Worm (Caenorhabditis elegans) whole organism, young adult: ENCODE measurements around the gene tbx-31.
A peak's percentile ranks its signal among the peaks of the same experiment; 100 is the strongest.

Experiments
- B0261.1 ChIP-seq: sonication (generic microtip); optimal IDR thresholded peaks from 2 replicates; lab custom pipeline; 2016; ENCODE audit warnings: mild to moderate bottlenecking, missing genetic modification characterization, moderate library complexity, missing compliant biosample characterization
- F33H1.4 ChIP-seq: fragments of 200-800 bp; sonication (Bioruptor generic); IDR thresholded peaks from 2 replicates; pipeline ENCODE4 v1.3.6; 2022; ENCODE audit warnings: missing genetic modification reagents, missing genetic modification characterization, missing compliant biosample characterization
- F52B5.7 ChIP-seq: sonication (generic microtip); optimal IDR thresholded peaks from 2 replicates; lab custom pipeline; 2016; ENCODE audit warnings: mild to moderate bottlenecking, missing genetic modification characterization, missing compliant biosample characterization
- K12H6.12 ChIP-seq: fragments of 200-800 bp; sonication (Bioruptor generic); optimal IDR thresholded peaks from 2 replicates; lab custom pipeline; 2018; ENCODE audit warnings: mild to moderate bottlenecking, missing genetic modification characterization, missing compliant biosample characterization
- Y53F4B.3 ChIP-seq: fragments of 200-800 bp; sonication (Bioruptor generic); IDR thresholded peaks from 2 replicates; pipeline ENCODE4 v1.3.6; 2022; ENCODE audit warnings: missing genetic modification reagents, missing genetic modification characterization, missing compliant biosample characterization
- ZK185.1 ChIP-seq: sonication (generic microtip); optimal IDR thresholded peaks from 2 replicates; lab custom pipeline; 2016; ENCODE audit warnings: mild to moderate bottlenecking, missing genetic modification characterization, missing compliant biosample characterization; ENCODE audit not compliant: poor library complexity, severe bottlenecking
- ama-1 ChIP-seq, 3 experiments: fragments of 150-350 bp in 1 of 3; sonication (generic microtip) in 2 of 3; optimal IDR thresholded peaks; 2 replicates each; lab custom pipeline; 2014 to 2018; ENCODE audit warnings: missing biosample characterization in 2 of 3, missing genetic modification characterization in 2 of 3, missing genetic modification reagents in 2 of 3
- aptf-2 ChIP-seq: fragments of 200-800 bp; sonication (Bioruptor generic); conservative IDR thresholded peaks from 2 replicates; pipeline ENCODE4 v1.3.6; 2022; ENCODE audit warnings: missing genetic modification reagents, missing genetic modification characterization, missing compliant biosample characterization
- ceh-40 ChIP-seq: fragments of 200-800 bp; sonication (Bioruptor generic); IDR thresholded peaks from 2 replicates; pipeline ENCODE4 v1.3.6; 2022; ENCODE audit warnings: missing genetic modification characterization, missing compliant biosample characterization
- dpl-1 ChIP-seq: fragments of 150-350 bp; optimal IDR thresholded peaks from 2 replicates; lab custom pipeline; 2014; ENCODE audit warnings: missing biosample characterization, missing genetic modification reagents, missing genetic modification characterization
- efl-1 ChIP-seq: fragments of 150-350 bp; optimal IDR thresholded peaks from 2 replicates; lab custom pipeline; 2014; ENCODE audit warnings: missing biosample characterization, missing genetic modification reagents, missing genetic modification characterization
- egl-18 ChIP-seq: fragments of 200-800 bp; sonication (Bioruptor generic); IDR thresholded peaks from 2 replicates; pipeline ENCODE4 v1.3.6; 2022; ENCODE audit warnings: missing genetic modification reagents, missing genetic modification characterization, missing compliant biosample characterization
- egl-44 ChIP-seq: fragments of 200-800 bp; sonication (Bioruptor generic); IDR thresholded peaks from 2 replicates; pipeline ENCODE4 v1.3.6; 2022; ENCODE audit warnings: missing genetic modification reagents, missing genetic modification characterization, missing compliant biosample characterization
- let-526 ChIP-seq: fragments of 200-800 bp; sonication (Bioruptor generic); IDR thresholded peaks from 2 replicates; pipeline ENCODE4 v1.3.6; 2022; ENCODE audit warnings: missing genetic modification reagents, missing genetic modification characterization, missing compliant biosample characterization
- lin-54 ChIP-seq: fragments of 200-800 bp; sonication (Bioruptor generic); optimal IDR thresholded peaks from 2 replicates; lab custom pipeline; 2018; ENCODE audit warnings: mild to moderate bottlenecking, missing genetic modification characterization, missing compliant biosample characterization
- lir-1 ChIP-seq: fragments of 200-800 bp; sonication (Bioruptor generic); conservative IDR thresholded peaks from 2 replicates; pipeline ENCODE4 v1.3.6; 2022; ENCODE audit warnings: missing genetic modification reagents, missing genetic modification characterization, missing compliant biosample characterization
- lsy-27 ChIP-seq: sonication (generic microtip); optimal IDR thresholded peaks from 2 replicates; lab custom pipeline; 2017; ENCODE audit warnings: missing genetic modification characterization, mild to moderate bottlenecking, missing compliant biosample characterization, antibody characterized with exemption, missing genotype, borderline replicate concordance; ENCODE audit not compliant: insufficient read depth
- madf-8 ChIP-seq: fragments of 200-800 bp; sonication (Bioruptor generic); conservative IDR thresholded peaks from 2 replicates; pipeline ENCODE4 v1.3.6; 2022; ENCODE audit warnings: missing genetic modification reagents, missing genetic modification characterization, missing compliant biosample characterization
- mes-4 ChIP-seq: sonication (generic microtip); optimal IDR thresholded peaks from 2 replicates; lab custom pipeline; 2016; ENCODE audit warnings: missing genotype, missing genetic modification characterization, missing compliant biosample characterization
- mxl-1 ChIP-seq: sonication (generic microtip); optimal IDR thresholded peaks from 2 replicates; lab custom pipeline; 2016; ENCODE audit warnings: missing genetic modification characterization, missing compliant biosample characterization
- nhr-90 ChIP-seq: sonication (generic microtip); optimal IDR thresholded peaks from 2 replicates; lab custom pipeline; 2016; ENCODE audit warnings: missing genotype, mild to moderate bottlenecking, missing genetic modification characterization, missing compliant biosample characterization
- pha-4 ChIP-seq: fragments of 150-350 bp; sonication (generic microtip); optimal IDR thresholded peaks from 2 replicates; lab custom pipeline; 2014; ENCODE audit warnings: missing biosample characterization, missing genetic modification reagents, missing genetic modification characterization
- rec-8 ChIP-seq, 2 experiments: sonication (generic microtip); optimal IDR thresholded peaks; 2 replicates each; lab custom pipeline; 2016; ENCODE audit warnings: mild to moderate bottlenecking in 2 of 2, missing genetic modification characterization in 2 of 2, missing genetic modification reagents in 2 of 2, missing genotype in 2 of 2, missing biosample characterization in 1 of 2, missing compliant biosample characterization in 1 of 2, moderate library complexity in 1 of 2
- repo-1 ChIP-seq: sonication (generic microtip); optimal IDR thresholded peaks from 2 replicates; lab custom pipeline; 2017; ENCODE audit warnings: mild to moderate bottlenecking, missing genetic modification characterization, missing compliant biosample characterization
- rpc-1 ChIP-seq, 2 experiments: fragments of 150-350 bp in 1 of 2; sonication (generic microtip) in 1 of 2; optimal IDR thresholded peaks; 2 replicates each; lab custom pipeline; 2014 to 2018; ENCODE audit warnings: missing biosample characterization in 1 of 2, missing genetic modification characterization in 1 of 2, missing genetic modification reagents in 1 of 2, missing genotype in 1 of 2
- sdz-38 ChIP-seq: sonication (generic microtip); optimal IDR thresholded peaks from 2 replicates; lab custom pipeline; 2016; ENCODE audit warnings: missing genotype, missing genetic modification characterization, missing compliant biosample characterization
- snpc-1.1 ChIP-seq: sonication (generic microtip); optimal IDR thresholded peaks from 2 replicates; lab custom pipeline; 2017; ENCODE audit warnings: missing genetic modification characterization, mild to moderate bottlenecking, missing compliant biosample characterization, antibody characterized with exemption, moderate library complexity, missing genotype, missing genetic modification reagents; ENCODE audit not compliant: insufficient read depth
- snpc-1.3 ChIP-seq: sonication (generic microtip); optimal IDR thresholded peaks from 2 replicates; lab custom pipeline; 2017; ENCODE audit warnings: missing genetic modification characterization, mild to moderate bottlenecking, missing compliant biosample characterization, antibody characterized with exemption, moderate library complexity, missing genotype, missing genetic modification reagents; ENCODE audit not compliant: insufficient read depth
- tbx-9 ChIP-seq: sonication (generic microtip); optimal IDR thresholded peaks from 2 replicates; lab custom pipeline; 2016; ENCODE audit warnings: borderline replicate concordance, missing genetic modification characterization, inconsistent platforms, missing compliant biosample characterization
- tlf-1 ChIP-seq: fragments of 200-800 bp; sonication (Bioruptor generic); optimal IDR thresholded peaks from 2 replicates; lab custom pipeline; 2018; ENCODE audit warnings: mild to moderate bottlenecking, missing genetic modification characterization, missing compliant biosample characterization
- unc-130 ChIP-seq: sonication (generic microtip); optimal IDR thresholded peaks from 2 replicates; lab custom pipeline; 2016; ENCODE audit warnings: missing genetic modification reagents, missing genetic modification characterization, missing compliant biosample characterization
- zfh-2 ChIP-seq: fragments of 200-800 bp; sonication (Bioruptor generic); conservative IDR thresholded peaks from 2 replicates; pipeline ENCODE4 v1.3.6; 2022; ENCODE audit warnings: missing genetic modification reagents, missing genetic modification characterization, missing compliant biosample characterization
- ztf-18 ChIP-seq: sonication (generic microtip); optimal IDR thresholded peaks from 2 replicates; lab custom pipeline; 2016; ENCODE audit warnings: missing genotype, mild to moderate bottlenecking, missing genetic modification characterization, missing compliant biosample characterization
- ztf-25 ChIP-seq: fragments of 200-800 bp; sonication (Bioruptor generic); IDR thresholded peaks from 2 replicates; pipeline ENCODE4 v1.3.6; 2022; ENCODE audit warnings: missing genetic modification reagents, missing genetic modification characterization, missing compliant biosample characterization
- ztf-26 ChIP-seq: sonication (generic microtip); optimal IDR thresholded peaks from 2 replicates; lab custom pipeline; 2017; ENCODE audit warnings: missing genetic modification characterization, missing compliant biosample characterization
- ztf-3 ChIP-seq: fragments of 200-800 bp; sonication (Bioruptor generic); optimal IDR thresholded peaks from 2 replicates; lab custom pipeline; 2018; ENCODE audit warnings: mild to moderate bottlenecking, missing genetic modification characterization, missing compliant biosample characterization

tbx-31 gene

DNA sequence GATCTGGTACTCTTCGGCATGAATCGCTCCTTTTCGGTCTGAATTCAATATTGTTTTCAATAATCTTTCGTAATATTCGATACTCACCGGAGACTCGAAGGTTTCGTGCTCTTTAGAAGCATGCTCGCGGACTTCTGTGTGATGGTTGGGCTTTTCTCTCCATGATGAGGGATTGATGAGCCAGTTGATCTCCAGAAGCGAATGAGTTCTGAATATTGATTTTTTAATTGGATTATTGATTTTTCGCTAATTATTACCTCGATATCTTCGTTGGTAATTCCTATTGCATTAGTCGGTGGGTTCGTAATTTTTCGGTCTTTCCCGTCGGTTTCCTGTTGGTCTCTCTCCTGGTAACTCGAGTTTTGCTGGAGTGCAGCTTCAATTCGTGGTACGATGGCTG lies 6.9 kb downstream of the tbx-31 start:
- no peak for TF ChIP-seq tbx-9 (tag; lab: Kevin White, UChicago)
- TF ChIP-seq F33H1.4 (GFP tag; lab: Robert Waterston, UW), result no peak
- TF ChIP-seq ztf-3 (GFP tag; lab: Kevin White, UChicago), result no peak
- no peak for TF ChIP-seq lsy-27 (tag; lab: Kevin White, UChicago)

DNA sequence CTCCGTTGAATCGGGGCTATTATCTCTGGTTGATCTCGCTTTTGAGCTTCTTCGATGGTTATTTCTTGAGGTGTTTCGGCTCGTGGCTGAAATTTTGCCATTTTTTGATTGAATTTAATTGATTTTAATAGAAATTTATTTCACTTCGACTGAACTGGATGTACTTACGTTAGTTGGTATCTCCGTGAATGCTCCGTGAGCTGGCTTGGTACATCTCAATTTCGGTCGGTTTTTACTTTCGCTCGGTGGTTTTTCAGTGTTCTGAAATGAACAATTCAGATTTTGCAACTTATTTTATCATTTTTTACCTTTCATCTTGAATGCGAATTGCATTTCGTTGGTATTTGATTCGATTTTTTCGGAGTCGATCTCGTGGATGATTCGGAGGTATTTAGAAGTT lies 9.0 kb downstream of the tbx-31 start, which contains the start of gene R09H3.2:
TSS of gene R09H3.2 (minus strand) at position 101 of the 400 bp plus-strand sequence.
- TF ChIP-seq ZK185.1 (tag; lab: Kevin White, UChicago) (no peak), repo-1 (tag; lab: Kevin White, UChicago) (no peak), sdz-38 (tag; lab: Kevin White, UChicago) (no peak), madf-8 (no peak), lir-1 (GFP tag; lab: Robert Waterston, UW) (no peak), pha-4 (tag; lab: Kevin White, UChicago) (no peak), mes-4 (no peak), let-526 (GFP tag; lab: Robert Waterston, UW) (no peak), egl-44 (GFP tag; lab: Robert Waterston, UW) (no peak), F52B5.7 (tag; lab: Kevin White, UChicago) (no peak), mxl-1 (tag; lab: Kevin White, UChicago) (no peak), K12H6.12 (tag; lab: Kevin White, UChicago) (no peak), nhr-90 (tag; lab: Kevin White, UChicago) (no peak), Y53F4B.3 (no peak), egl-18 (GFP tag; lab: Robert Waterston, UW) (no peak), dpl-1 (GFP tag; lab: Kevin White, UChicago) (no peak), ztf-18 (tag; lab: Kevin White, UChicago) (no peak), snpc-1.1 (no peak), unc-130 (GFP tag; lab: Kevin White, UChicago) (no peak)

DNA sequence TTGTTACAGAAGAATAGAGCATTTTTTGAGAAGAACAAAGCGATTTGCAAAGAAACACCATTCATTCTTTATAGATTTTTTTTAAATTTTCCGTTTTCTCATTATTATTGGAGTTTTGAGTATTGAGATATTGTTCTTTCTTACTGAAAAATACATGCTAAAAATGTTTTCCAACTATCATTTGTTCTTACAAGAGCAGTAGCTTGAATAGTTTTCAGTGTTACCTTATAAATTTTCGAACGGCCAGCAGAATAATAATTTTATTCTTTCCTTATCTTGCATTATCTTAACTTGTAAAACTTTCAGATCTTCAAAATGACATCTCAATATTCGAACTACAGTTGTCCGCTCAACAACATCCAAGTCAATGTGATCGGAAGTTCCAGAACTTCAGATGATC lies 18.7 kb downstream of the tbx-31 start, which contains the start of gene tbx-32:
TSS of gene tbx-32 (plus strand) at position 301 of the 400 bp plus-strand sequence.
- TF ChIP-seq ama-1 (optimal IDR thresholded peaks at IDR 0.05; lab: Kevin White, UChicago), result no peak
- no peak for TF ChIP-seq ama-1 (GFP tag; optimal IDR thresholded peaks at IDR 0.05; lab: Kevin White, UChicago)
- no peak for TF ChIP-seq ztf-26
- no peak for TF ChIP-seq madf-8
- TF ChIP-seq ceh-40, result no peak
- no peak for TF ChIP-seq ztf-3 (GFP tag; lab: Kevin White, UChicago)
- no peak for TF ChIP-seq egl-44 (GFP tag; lab: Robert Waterston, UW)
- no peak for TF ChIP-seq snpc-1.3 (tag; lab: Kevin White, UChicago)
- no peak for TF ChIP-seq tlf-1 (GFP tag; lab: Kevin White, UChicago)
- no peak for TF ChIP-seq rec-8 (tag; optimal IDR thresholded peaks at IDR 0.05; lab: Kevin White, UChicago)
- TF ChIP-seq efl-1 (GFP tag; lab: Kevin White, UChicago), result no peak
- no peak for TF ChIP-seq zfh-2
- TF ChIP-seq B0261.1, result no peak
- TF ChIP-seq ztf-25 (GFP tag; lab: Robert Waterston, UW), result no peak
- TF ChIP-seq, all 124 proteins: peak for 0

DNA sequence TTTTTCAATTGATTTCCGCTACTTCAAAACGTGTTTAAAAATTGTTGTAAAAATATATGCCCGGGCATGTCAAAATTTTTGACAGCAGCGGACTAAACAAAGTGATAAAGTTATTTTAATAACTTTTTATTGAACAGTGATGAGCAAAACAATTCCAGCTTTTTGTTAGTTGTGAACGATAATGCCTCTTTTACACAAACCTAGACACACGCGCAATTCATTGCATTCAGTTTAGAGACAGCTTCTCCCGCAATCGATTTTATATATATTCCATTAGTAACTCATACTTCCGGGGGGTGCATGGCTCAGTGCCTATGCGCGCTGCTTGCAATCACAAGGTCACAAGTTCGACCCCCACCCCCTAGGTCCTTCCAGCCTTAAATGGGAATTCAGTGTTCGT lies 19.8 kb downstream of the tbx-31 start, which contains the start of gene ZK380.6:
TSS of gene ZK380.6 (plus strand) at position 301 of the 400 bp plus-strand sequence.
- TF ChIP-seq B0261.1 (peak; percentile 25), rec-8 (tag; optimal IDR thresholded peaks at IDR 0.05; lab: Kevin White, UChicago) (no peak), ceh-40 (no peak), rpc-1 (optimal IDR thresholded peaks at IDR 0.05; lab: Kevin White, UChicago) (peak; percentile 35), rpc-1 (tag; optimal IDR thresholded peaks at IDR 0.05; lab: Kevin White, UChicago) (peak; percentile 67), aptf-2 (GFP tag; lab: Robert Waterston, UW) (no peak), lin-54 (GFP tag; lab: Kevin White, UChicago) (no peak)
